Fruit fly (Drosophila melanogaster): ENCODE data around the gene cDIP.

Gene cDIP

dm6 chr3R:21112742-21113465, 48.0 kb downstream of the cDIP start (continued):
- no peak; the same call in 1 of the 2 replicates for TF ChIP-seq Adf1 (GFP tag; IDR thresholded peaks at IDR 0.05)
- peak; percentile 89 for TF ChIP-seq CG11456 (GFP tag; IDR thresholded peaks at IDR 0.05)
- no peak for TF ChIP-seq pzg (GFP tag; optimal IDR thresholded peaks at IDR 0.05)
- peak; percentile 26 for TF ChIP-seq CG10431 (GFP tag; optimal IDR thresholded peaks at IDR 0.05)
- TF ChIP-seq Hmr (GFP tag; optimal IDR thresholded peaks at IDR 0.05): peak; percentile 90
- TF ChIP-seq NC2α (GFP tag; optimal IDR thresholded peaks at IDR 0.05): peak; percentile 73
- TF ChIP-seq CG2199 (GFP tag; IDR thresholded peaks at IDR 0.05): peak; percentile 70; the same call in 1 of the 3 replicates
- peak; percentile 90 for TF ChIP-seq Fer3 (tag; optimal IDR thresholded peaks at IDR 0.05)
- peak; percentile 81 for TF ChIP-seq run (tag; optimal IDR thresholded peaks at IDR 0.05)
- TF ChIP-seq Drgx (GFP tag; IDR thresholded peaks at IDR 0.05): peak; percentile 85
- TF ChIP-seq oc (tag; optimal IDR thresholded peaks at IDR 0.05): peak; percentile 91
- TF ChIP-seq CG9609 (GFP tag; optimal IDR thresholded peaks at IDR 0.05): peak; percentile 87
- TF ChIP-seq ewg (GFP tag; optimal IDR thresholded peaks at IDR 0.05): peak; percentile 79
- peak; percentile 84 for TF ChIP-seq H15 (GFP tag; IDR thresholded peaks at IDR 0.05)
- 0 out of 2 replicates have a peak, but pooled peaks have one; percentile 60 for TF ChIP-seq ro (GFP tag; IDR thresholded peaks at IDR 0.05)
- peak; percentile 74; the same call in 1 of the 3 replicates for TF ChIP-seq CG3726 (GFP tag; IDR thresholded peaks at IDR 0.05)
- peak; percentile 59 for TF ChIP-seq CG10654 (GFP tag; optimal IDR thresholded peaks at IDR 0.05)
- peak; percentile 89 for TF ChIP-seq CG18262 (tag; optimal IDR thresholded peaks at IDR 0.05)
- peak; percentile 86 for TF ChIP-seq CrebB (tag; optimal IDR thresholded peaks at IDR 0.05)
- peak in 1 of 2 experiments; percentile 57 for TF ChIP-seq Hr78 (GFP tag; optimal IDR thresholded peaks at IDR 0.05)
- peak; percentile 86 for TF ChIP-seq wek (GFP tag; optimal IDR thresholded peaks at IDR 0.05)
- peak; percentile 64 for TF ChIP-seq danr (GFP tag; IDR thresholded peaks at IDR 0.05)
- TF ChIP-seq CG9727 (GFP tag; optimal IDR thresholded peaks at IDR 0.05): peak; percentile 81
- TF ChIP-seq B-H1 (GFP tag; IDR thresholded peaks at IDR 0.05): peak; percentile 86
- peak; percentile 82 for TF ChIP-seq CG32772 (GFP tag; IDR thresholded peaks at IDR 0.05)
- no peak for TF ChIP-seq corto (GFP tag; optimal IDR thresholded peaks at IDR 0.05)
- TF ChIP-seq tio (GFP tag; optimal IDR thresholded peaks at IDR 0.05): peak; percentile 84
- TF ChIP-seq Bteb2 (GFP tag; optimal IDR thresholded peaks at IDR 0.05): peak; percentile 89
- peak; percentile 85 for TF ChIP-seq CG8089 (GFP tag; optimal IDR thresholded peaks at IDR 0.05)
- peak; percentile 59 for TF ChIP-seq Hmx (GFP tag; optimal IDR thresholded peaks at IDR 0.05)
- TF ChIP-seq Kr (GFP tag; optimal IDR thresholded peaks at IDR 0.05): peak; percentile 25
- TF ChIP-seq CG12104 (GFP tag; optimal IDR thresholded peaks at IDR 0.05): peak; percentile 60
- peak; percentile 85 for TF ChIP-seq lmd (GFP tag; IDR thresholded peaks at IDR 0.05)
- TF ChIP-seq CG12744 (GFP tag; optimal IDR thresholded peaks at IDR 0.05): peak; percentile 92
- peak; percentile 89 for TF ChIP-seq gce (GFP tag; IDR thresholded peaks at IDR 0.05)
- TF ChIP-seq stc (GFP tag; IDR thresholded peaks at IDR 0.05): peak; percentile 91
- TF ChIP-seq CG12299 (tag; optimal IDR thresholded peaks at IDR 0.05): peak; percentile 78
- no peak for TF ChIP-seq CG15011 (GFP tag; optimal IDR thresholded peaks at IDR 0.05)
- peak; percentile 78 for TF ChIP-seq bcd (GFP tag; optimal IDR thresholded peaks at IDR 0.05)
- TF ChIP-seq CG10209 (GFP tag; optimal IDR thresholded peaks at IDR 0.05): peak; percentile 88
- peak; percentile 85 for TF ChIP-seq maf-S (GFP tag; optimal IDR thresholded peaks at IDR 0.05)
- peak; percentile 78 for TF ChIP-seq CG30431 (GFP tag; optimal IDR thresholded peaks at IDR 0.05)
- TF ChIP-seq CG10565 (GFP tag; optimal IDR thresholded peaks at IDR 0.05): peak; percentile 15
- TF ChIP-seq NC2β (GFP tag; optimal IDR thresholded peaks at IDR 0.05): peak; percentile 89
- TF ChIP-seq CG17829 (tag; optimal IDR thresholded peaks at IDR 0.05): peak; percentile 87
- no peak for TF ChIP-seq abd-A (tag; optimal IDR thresholded peaks at IDR 0.05)
- TF ChIP-seq CG10147 (GFP tag; optimal IDR thresholded peaks at IDR 0.05): peak; percentile 51
- TF ChIP-seq CG31441 (GFP tag; IDR thresholded peaks at IDR 0.05): peak; percentile 87
- peak; percentile 68; the same call in 2 of the 3 replicates for TF ChIP-seq CG11093 (GFP tag; IDR thresholded peaks at IDR 0.05)

Data from whole organism, embryonic.